Worm (Caenorhabditis elegans): Measurements from ENCODE around the gene C49A9.10.

The C49A9.10 gene

ce11 chrIV:6217503-6217902 is 11.4 kb upstream of the C49A9.10 start:
- TF ChIP-seq W03F9.2 (tag; optimal IDR thresholded peaks at IDR 0.05), result no peak
- TF ChIP-seq dao-5 (tag; optimal IDR thresholded peaks at IDR 0.05), result no peak
- no peak for TF ChIP-seq him-1 (tag; optimal IDR thresholded peaks at IDR 0.05)

DNA sequence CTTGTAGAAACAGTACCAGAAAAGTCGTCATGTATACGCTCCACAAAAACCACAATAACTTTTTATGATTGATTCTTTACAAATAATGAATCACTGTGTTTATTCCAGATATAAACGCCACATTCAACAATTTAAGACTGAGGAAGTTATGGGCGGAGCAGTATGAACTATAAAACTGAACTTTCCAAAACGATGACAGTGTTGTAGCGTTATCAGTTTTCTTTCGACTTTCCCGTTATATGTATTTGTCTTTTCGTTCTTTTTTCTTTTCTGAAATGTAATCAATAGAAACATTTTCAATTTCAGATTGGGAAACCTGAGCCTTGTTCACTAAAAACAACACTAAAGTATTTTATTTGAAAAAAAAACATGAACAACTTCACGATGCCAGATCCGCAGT is 10.9 kb upstream of the C49A9.10 start, which contains the start of gene C49A9.9:
Gene C49A9.9, plus strand, starts transcription at position 307 of the 400 bp plus-strand sequence.
- TF ChIP-seq him-1 (tag; optimal IDR thresholded peaks at IDR 0.05) (no peak), W03F9.2 (tag; optimal IDR thresholded peaks at IDR 0.05) (no peak), dao-5 (tag; optimal IDR thresholded peaks at IDR 0.05) (no peak)

- TF ChIP-seq W03F9.2 (tag; optimal IDR thresholded peaks at IDR 0.05) (no peak), him-1 (tag; optimal IDR thresholded peaks at IDR 0.05) (no peak), dao-5 (tag; optimal IDR thresholded peaks at IDR 0.05) (no peak)
Observed at ce11 chrIV:6213403-6213802, 7.3 kb upstream of the C49A9.10 start, which contains the start of gene C49A9.5. Gene C49A9.5 (plus strand): TSS chrIV:6213673.

DNA sequence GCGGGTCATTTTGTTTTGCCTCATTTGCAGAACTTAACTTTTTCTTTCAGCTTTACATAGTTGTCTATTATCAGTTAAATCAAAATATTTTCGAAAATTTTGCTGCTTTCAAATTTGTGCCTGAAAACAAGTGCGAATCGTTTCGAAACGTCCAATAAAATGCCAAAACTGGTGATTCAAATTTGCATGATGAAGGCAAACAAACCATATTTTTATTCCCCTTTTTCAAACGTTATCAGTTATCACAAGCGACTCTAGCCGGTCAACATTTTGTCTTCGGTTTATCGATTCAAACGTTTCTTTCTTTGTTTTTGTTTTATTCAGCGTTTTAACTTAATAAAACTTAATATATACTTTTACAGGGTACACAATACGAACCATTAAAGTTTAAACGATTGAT is 4.4 kb upstream of the C49A9.10 start, which contains the start of the genes ugt-24 and C49A9.6:
Gene ugt-24, minus strand, starts transcription at position 147 of the 400 bp plus-strand sequence.
Gene C49A9.6, plus strand, starts transcription at position 363 of the 400 bp plus-strand sequence.
- TF ChIP-seq W03F9.2 (tag; optimal IDR thresholded peaks at IDR 0.05), result no peak
- TF ChIP-seq dao-5 (tag; optimal IDR thresholded peaks at IDR 0.05), result no peak
- TF ChIP-seq him-1 (tag; optimal IDR thresholded peaks at IDR 0.05), result no peak

ce11 chrIV:6209337-6209736 is 3.2 kb upstream of the C49A9.10 start:
- TF ChIP-seq dao-5 (tag; optimal IDR thresholded peaks at IDR 0.05) (no peak), W03F9.2 (tag; optimal IDR thresholded peaks at IDR 0.05) (no peak), him-1 (tag; optimal IDR thresholded peaks at IDR 0.05) (no peak)

ce11 chrIV:6201769-6202168 is 4.4 kb downstream of the C49A9.10 start, which contains the start of gene tkr-2:
Gene tkr-2 (plus strand): TSS chrIV:6202069.
- TF ChIP-seq him-1 (tag; optimal IDR thresholded peaks at IDR 0.05), result no peak
- TF ChIP-seq W03F9.2 (tag; optimal IDR thresholded peaks at IDR 0.05), result no peak
- TF ChIP-seq dao-5 (tag; optimal IDR thresholded peaks at IDR 0.05), result no peak

DNA sequence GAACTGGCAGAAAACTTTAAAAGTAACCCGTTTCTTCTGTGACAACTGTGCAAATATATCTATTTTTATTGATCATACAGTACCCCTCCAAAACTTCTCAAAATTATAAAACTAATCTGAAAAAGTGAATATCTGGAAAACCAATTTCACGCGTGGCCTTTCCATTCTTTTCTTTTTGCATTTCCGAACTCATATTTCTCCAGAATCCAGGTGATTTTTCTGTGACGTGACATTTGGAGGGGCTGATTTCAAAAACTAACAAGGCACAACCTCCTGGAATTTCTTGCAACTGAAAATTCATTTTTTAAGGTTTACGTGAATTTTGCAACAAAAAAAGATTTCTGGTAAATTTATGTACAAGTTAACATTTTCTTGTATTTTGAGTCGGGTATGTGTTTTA is 5.9 kb downstream of the C49A9.10 start:
- TF ChIP-seq W03F9.2 (tag; optimal IDR thresholded peaks at IDR 0.05) (no peak), him-1 (tag; optimal IDR thresholded peaks at IDR 0.05) (no peak), dao-5 (tag; optimal IDR thresholded peaks at IDR 0.05) (no peak)

DNA sequence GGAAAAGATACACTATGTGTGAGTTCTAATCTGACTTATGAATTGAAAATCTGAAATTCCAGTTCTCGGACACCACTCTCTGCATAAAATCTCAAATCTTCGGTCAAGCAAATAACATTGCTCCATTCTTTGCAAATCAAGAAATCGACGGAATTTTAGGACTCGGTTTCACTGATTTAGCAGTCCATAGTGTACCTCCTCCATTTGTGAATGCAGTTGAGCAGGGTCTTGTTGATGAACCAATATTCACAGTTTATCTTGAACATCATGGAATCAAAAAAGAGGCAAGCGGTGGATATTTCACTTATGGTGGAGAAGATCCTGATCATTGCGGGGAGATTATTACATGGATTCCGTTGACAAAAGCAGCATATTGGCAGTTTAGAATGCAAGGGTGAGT is 19.0 kb downstream of the C49A9.10 start:
- TF ChIP-seq W03F9.2 (tag; optimal IDR thresholded peaks at IDR 0.05) (no peak), dao-5 (tag; optimal IDR thresholded peaks at IDR 0.05) (no peak), him-1 (tag; optimal IDR thresholded peaks at IDR 0.05) (no peak)

DNA sequence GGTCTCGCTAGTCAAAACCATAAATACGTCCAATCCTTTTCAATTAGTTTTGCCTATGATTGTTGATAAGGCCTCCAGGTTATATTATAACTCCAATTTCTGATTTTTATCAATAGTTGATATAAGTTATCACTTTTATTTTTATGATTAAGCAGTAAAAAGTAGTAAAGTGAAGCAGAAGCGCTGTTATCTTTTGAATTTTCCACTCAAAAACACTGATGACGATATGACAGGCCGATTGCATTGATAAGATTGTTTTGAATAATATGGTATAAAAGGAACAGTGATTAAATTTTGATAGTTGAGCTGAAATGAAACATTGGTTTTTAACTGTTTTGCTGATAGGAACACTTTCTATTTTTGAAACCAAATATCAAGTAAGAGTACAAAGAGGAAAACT is 20.6 kb downstream of the C49A9.10 start, which contains the start of gene asp-9:
Gene asp-9, plus strand, starts transcription at position 312 of the 400 bp plus-strand sequence.
- TF ChIP-seq him-1 (tag; optimal IDR thresholded peaks at IDR 0.05) (no peak), W03F9.2 (tag; optimal IDR thresholded peaks at IDR 0.05) (no peak), dao-5 (tag; optimal IDR thresholded peaks at IDR 0.05) (no peak)

DNA sequence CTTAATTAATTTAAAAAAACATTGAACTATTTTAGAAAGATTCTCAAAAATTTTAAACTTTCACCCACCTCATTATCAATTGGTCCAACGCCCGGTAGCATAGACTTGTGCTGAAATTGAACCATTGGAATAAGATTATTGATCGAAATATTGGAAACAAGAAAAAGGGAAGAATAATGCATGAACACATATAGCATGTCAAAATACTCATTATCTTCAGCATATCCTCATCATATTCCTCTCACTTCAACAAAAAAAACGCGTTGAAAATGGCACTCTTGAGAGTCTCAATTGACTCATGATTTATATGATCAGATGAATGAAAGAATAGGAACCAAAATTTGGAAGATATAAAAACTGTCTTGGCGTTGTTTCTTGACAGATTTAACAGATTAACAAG is 22.4 kb downstream of the C49A9.10 start, which contains the start of gene unc-77:
Gene unc-77, minus strand, starts transcription at position 101 of the 400 bp plus-strand sequence.
- TF ChIP-seq dao-5 (tag; optimal IDR thresholded peaks at IDR 0.05), result no peak
- TF ChIP-seq W03F9.2 (tag; optimal IDR thresholded peaks at IDR 0.05), result no peak
- no peak for TF ChIP-seq him-1 (tag; optimal IDR thresholded peaks at IDR 0.05)

- TF ChIP-seq him-1 (tag; optimal IDR thresholded peaks at IDR 0.05), result no peak
Observed at ce11 chrIV:6177383-6177782, 28.8 kb downstream of the C49A9.10 start.

DNA sequence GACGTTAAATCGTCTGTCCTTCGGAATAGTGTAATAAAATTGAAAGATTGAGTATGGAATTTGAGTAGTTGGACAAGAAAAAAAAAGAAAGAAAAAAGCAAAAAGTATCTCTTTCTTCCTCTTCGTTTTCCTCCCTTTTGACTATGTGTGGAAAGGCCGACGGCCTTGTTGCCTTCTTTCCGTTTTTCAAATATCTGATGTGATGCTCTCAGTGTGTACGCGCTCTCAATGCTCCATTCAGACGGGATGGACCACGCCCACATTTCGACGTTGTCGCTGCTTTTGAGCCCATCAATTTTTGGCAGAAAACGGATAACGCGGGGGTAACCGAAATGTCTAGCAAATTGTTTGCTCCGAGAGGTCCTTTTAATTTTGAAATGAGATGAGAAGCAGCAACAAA is 33.2 kb downstream of the C49A9.10 start:
- TF ChIP-seq W03F9.2 (tag; optimal IDR thresholded peaks at IDR 0.05) (no peak), dao-5 (tag; optimal IDR thresholded peaks at IDR 0.05) (no peak), him-1 (tag; optimal IDR thresholded peaks at IDR 0.05) (no peak)

ce11 chrIV:6165787-6166186 is 40.4 kb downstream of the C49A9.10 start:
- no peak for TF ChIP-seq him-1 (tag; optimal IDR thresholded peaks at IDR 0.05)
- no peak for TF ChIP-seq dao-5 (tag; optimal IDR thresholded peaks at IDR 0.05)
- TF ChIP-seq W03F9.2 (tag; optimal IDR thresholded peaks at IDR 0.05), result no peak

ce11 chrIV:6159616-6160015 is 46.5 kb downstream of the C49A9.10 start:
- TF ChIP-seq him-1 (tag; optimal IDR thresholded peaks at IDR 0.05) (no peak), W03F9.2 (tag; optimal IDR thresholded peaks at IDR 0.05) (no peak), dao-5 (tag; optimal IDR thresholded peaks at IDR 0.05) (no peak)

- TF ChIP-seq dao-5 (tag; optimal IDR thresholded peaks at IDR 0.05) (no peak), him-1 (tag; optimal IDR thresholded peaks at IDR 0.05) (no peak), W03F9.2 (tag; optimal IDR thresholded peaks at IDR 0.05) (no peak)
Observed at ce11 chrIV:6156833-6157232, 49.3 kb downstream of the C49A9.10 start, which contains the start of gene C11D2.4. Gene C11D2.4 (minus strand): TSS chrIV:6156960.

Measured in whole organism, L4/young adult.